Worm (Caenorhabditis elegans): ENCODE data around the gene C50A2.3.

The C50A2.3 gene

DNA sequence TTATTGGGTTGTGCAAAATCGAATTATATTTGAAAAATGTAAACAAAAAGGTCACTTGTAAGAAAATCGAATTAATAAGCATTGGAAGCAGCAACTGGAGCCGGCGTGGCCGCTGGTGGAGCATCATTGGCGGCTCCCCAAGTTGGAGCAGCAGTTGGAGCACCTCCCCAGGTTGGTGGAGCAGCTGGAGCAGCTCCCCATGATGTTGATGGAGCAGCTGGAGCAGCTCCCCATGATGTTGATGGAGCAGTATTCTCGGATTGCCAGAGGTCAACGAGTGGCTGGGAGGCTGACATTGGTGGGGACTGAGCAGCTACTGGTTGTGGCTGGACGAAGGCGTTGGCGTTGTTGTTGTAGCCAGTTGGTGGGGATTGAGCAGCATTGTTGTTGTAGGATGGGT, 36.3 kb downstream of the C50A2.3 start:
- TF ChIP-seq ztf-22 (GFP tag; optimal IDR thresholded peaks at IDR 0.05) (no peak), zfh-2 (GFP tag; conservative IDR thresholded peaks at IDR 0.05) (peak; percentile 96), B0336.3 (GFP tag; IDR thresholded peaks at IDR 0.05) (no peak), ztf-18 (tag; optimal IDR thresholded peaks at IDR 0.05) (no peak), Y79H2A.3 (GFP tag; conservative IDR thresholded peaks at IDR 0.05) (no peak), aptf-3 (GFP tag; IDR thresholded peaks at IDR 0.05) (no peak), Y56A3A.18 (GFP tag; IDR thresholded peaks at IDR 0.05) (no peak), attf-5 (GFP tag; optimal IDR thresholded peaks at IDR 0.05) (no peak), T07F8.4 (tag; optimal IDR thresholded peaks at IDR 0.05) (no peak), F10E7.11 (tag; optimal IDR thresholded peaks at IDR 0.05) (peak; percentile 25), C17E4.6 (GFP tag; IDR thresholded peaks at IDR 0.05) (no peak), him-1 (tag; optimal IDR thresholded peaks at IDR 0.05) (no peak), sptf-2 (GFP tag; optimal IDR thresholded peaks at IDR 0.05) (no peak), ceh-58 (GFP tag; IDR thresholded peaks at IDR 0.05) (no peak), nfya-1 (tag; optimal IDR thresholded peaks at IDR 0.05; ENCODE audit: borderline replicate concordance, insufficient read depth) (no peak), egrh-3 (GFP tag; IDR thresholded peaks at IDR 0.05) (peak; percentile 85), D2030.7 (GFP tag; IDR thresholded peaks at IDR 0.05) (no peak), tbp1 (GFP tag; optimal IDR thresholded peaks at IDR 0.05) (no peak), rpc-1 (optimal IDR thresholded peaks at IDR 0.05) (no peak), rpc-1 (tag; optimal IDR thresholded peaks at IDR 0.05) (no peak), lin-40 (tag; optimal IDR thresholded peaks at IDR 0.05) (no peak), atf-7 (tag; optimal IDR thresholded peaks at IDR 0.05) (peak; percentile 15), attf-3 (GFP tag; conservative IDR thresholded peaks at IDR 0.05) (no peak), ztf-3 (GFP tag; optimal IDR thresholded peaks at IDR 0.05) (no peak), dox-1 (GFP tag; IDR thresholded peaks at IDR 0.05) (no peak), hmg-20 (GFP tag; IDR thresholded peaks at IDR 0.05) (no peak), ceh-27 (GFP tag; optimal IDR thresholded peaks at IDR 0.05) (no peak), bed-2 (GFP tag; IDR thresholded peaks at IDR 0.05) (no peak), ceh-91 (GFP tag; IDR thresholded peaks at IDR 0.05) (no peak), lin-54 (GFP tag; optimal IDR thresholded peaks at IDR 0.05) (no peak), F33H1.4 (GFP tag; IDR thresholded peaks at IDR 0.05) (no peak)

DNA sequence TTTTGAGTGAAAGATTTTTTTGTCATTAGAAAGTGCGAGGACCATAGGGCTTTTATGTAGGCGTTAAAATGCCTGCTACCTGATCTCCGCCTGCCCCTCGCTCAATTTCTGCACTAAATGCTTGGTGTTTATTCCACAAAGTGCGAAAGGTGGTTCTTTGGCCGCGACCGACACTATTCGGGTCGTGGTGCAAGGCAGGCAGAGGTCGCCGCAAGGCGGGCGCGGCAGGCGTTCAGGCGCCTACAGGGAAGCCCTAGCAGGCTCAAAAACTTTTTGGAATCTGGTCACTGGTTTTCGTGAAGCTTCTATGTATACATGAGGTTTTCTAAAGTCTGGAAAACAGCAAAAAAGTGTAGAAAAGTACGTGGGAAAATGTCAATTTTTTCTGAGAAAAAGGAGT, 37.0 kb downstream of the C50A2.3 start:
- 0 out of 2 replicates have a peak, but pooled peaks have one; percentile 5 for TF ChIP-seq F39B2.1 (GFP tag; IDR thresholded peaks at IDR 0.05)
- TF ChIP-seq F37B4.10 (GFP tag; IDR thresholded peaks at IDR 0.05): no peak
- TF ChIP-seq Y53G8AR.9 (GFP tag; conservative IDR thresholded peaks at IDR 0.05): 0 out of 2 replicates have a peak, but pooled peaks have one; percentile 15
- 0 out of 2 replicates have a peak, but pooled peaks have one; percentile 32 for TF ChIP-seq cebp-1 (GFP tag; IDR thresholded peaks at IDR 0.05)
- no peak for TF ChIP-seq cebp-1 (tag; optimal IDR thresholded peaks at IDR 0.05)
- 0 out of 2 replicates have a peak, but pooled peaks have one; percentile 18 for TF ChIP-seq hsf-1 (GFP tag; IDR thresholded peaks at IDR 0.05)

DNA sequence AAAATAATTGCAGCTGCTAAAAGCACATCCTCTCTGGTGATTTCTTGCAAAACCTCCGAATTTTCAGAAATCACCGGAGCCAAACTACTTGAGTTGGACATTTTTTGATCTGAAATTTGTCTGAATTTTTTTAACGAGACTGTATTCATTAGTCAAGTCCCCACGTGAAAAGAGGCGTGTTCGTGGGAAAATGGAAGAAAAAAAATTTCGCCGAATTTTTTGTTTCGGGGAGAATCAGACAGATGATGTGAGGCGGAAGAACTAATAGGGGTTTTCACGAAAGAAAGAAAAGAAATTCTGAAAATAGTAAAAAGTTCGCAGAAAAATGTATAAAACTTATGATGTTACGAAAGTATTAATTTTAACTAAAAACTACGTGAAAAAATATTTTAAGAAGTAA, 39.3 kb downstream of the C50A2.3 start, which contains the start of gene srx-13:
srx-13 (minus strand) TSS at position 101 of the 400 bp plus-strand sequence.
- TF ChIP-seq ztf-3 (GFP tag; optimal IDR thresholded peaks at IDR 0.05) (no peak), rcor-1 (GFP tag; IDR thresholded peaks at IDR 0.05) (no peak)
